ENCODE assay signal across 4 worm cellular contexts in the genomic region with DNA sequence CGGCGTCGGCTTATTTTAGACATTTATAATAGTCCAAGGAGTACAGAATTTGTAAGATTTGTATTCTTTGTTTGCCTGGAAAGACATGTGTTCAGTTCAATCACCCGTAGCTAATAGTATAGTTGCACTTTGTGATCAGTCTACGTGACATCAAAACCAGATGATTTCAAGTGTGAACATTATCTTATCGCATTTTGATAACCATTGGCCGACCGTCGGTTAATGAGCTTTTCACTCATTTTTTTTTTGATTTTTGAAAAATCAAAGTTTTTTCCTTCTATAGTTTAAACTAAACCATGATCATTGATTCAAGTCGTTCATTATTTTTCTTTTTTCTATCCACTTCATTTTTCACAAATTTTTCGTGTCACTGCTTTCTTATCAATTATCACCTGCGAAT.
TF ChIP-seq lines count a peak whose summit lies in the region.

No protein-coding gene starts in this region.

TF ChIP-seq in whole organism, L1 larva, 84 proteins besides CTCF, POLR2A, EP300 and RAD21:
- TF ChIP-seq elt-2 (tag; optimal IDR thresholded peaks at IDR 0.05; lab: Kevin White, UChicago), result peak; percentile 82
- no peak for TF ChIP-seq vab-15 (tag; optimal IDR thresholded peaks at IDR 0.05; lab: Kevin White, UChicago)

TF ChIP-seq in whole organism, L2 larva, 48 proteins besides CTCF, POLR2A, EP300 and RAD21:
- TF ChIP-seq blmp-1 (tag; optimal IDR thresholded peaks at IDR 0.05; lab: Kevin White, UChicago; ENCODE audit: insufficient read depth) (no peak), sma-9 (GFP tag; optimal IDR thresholded peaks at IDR 0.05; lab: Kevin White, UChicago) (peak; percentile 83), sma-9 (tag; optimal IDR thresholded peaks at IDR 0.05; lab: Kevin White, UChicago) (no peak), fos-1 (tag; optimal IDR thresholded peaks at IDR 0.05; lab: Kevin White, UChicago) (peak; percentile 56), F13H6.1 (tag; optimal IDR thresholded peaks at IDR 0.05; lab: Kevin White, UChicago) (peak; percentile 16)

TF ChIP-seq in whole organism, L3 larva, 47 proteins besides CTCF, POLR2A, EP300 and RAD21:
- TF ChIP-seq pqm-1 (tag; optimal IDR thresholded peaks at IDR 0.05; lab: Kevin White, UChicago) (peak; percentile 84), tbx-2 (tag; optimal IDR thresholded peaks at IDR 0.05; lab: Kevin White, UChicago) (no peak), skn-1 (tag; optimal IDR thresholded peaks at IDR 0.05; lab: Kevin White, UChicago) (no peak), ZK546.5 (tag; optimal IDR thresholded peaks at IDR 0.05; lab: Kevin White, UChicago) (no peak), ztf-4 (tag; optimal IDR thresholded peaks at IDR 0.05; lab: Kevin White, UChicago) (no peak), pha-4 (tag; optimal IDR thresholded peaks at IDR 0.05; lab: Kevin White, UChicago) (no peak), fkh-10 (GFP tag; optimal IDR thresholded peaks at IDR 0.05; lab: Kevin White, UChicago) (no peak), ceh-82 (tag; optimal IDR thresholded peaks at IDR 0.05; lab: Kevin White, UChicago) (no peak), elt-2 (tag; optimal IDR thresholded peaks at IDR 0.05; lab: Kevin White, UChicago) (peak; percentile 90)

TF ChIP-seq in whole organism, L4 larva, 104 proteins besides CTCF, POLR2A, EP300 and RAD21:
- TF ChIP-seq vab-7 (GFP tag; IDR thresholded peaks at IDR 0.05; lab: Robert Waterston, UW) (no peak), ama-1 (optimal IDR thresholded peaks at IDR 0.05; lab: Kevin White, UChicago) (no peak), dmd-6 (GFP tag; IDR thresholded peaks at IDR 0.05; lab: Robert Waterston, UW) (peak; percentile 61), unc-62 (GFP tag; optimal IDR thresholded peaks at IDR 0.05 in 1 of 2; lab: Kevin White, UChicago) (peak in 1 of 2 experiments; percentile 66), unc-62 (tag; optimal IDR thresholded peaks at IDR 0.05; lab: Kevin White, UChicago) (no peak), hlh-30 (tag; optimal IDR thresholded peaks at IDR 0.05; lab: Kevin White, UChicago; ENCODE audit: insufficient read depth) (peak; percentile 65), mdl-1 (tag; optimal IDR thresholded peaks at IDR 0.05; lab: Kevin White, UChicago) (peak in 1 of 2 experiments; percentile 53), nhr-111 (GFP tag; optimal IDR thresholded peaks at IDR 0.05; lab: Kevin White, UChicago) (no peak), sdz-12 (GFP tag; optimal IDR thresholded peaks at IDR 0.05; lab: Kevin White, UChicago) (no peak), nhr-28 (tag; optimal IDR thresholded peaks at IDR 0.05; lab: Kevin White, UChicago) (peak; percentile 77), lsy-2 (tag; optimal IDR thresholded peaks at IDR 0.05; lab: Kevin White, UChicago) (no peak), hif-1 (tag; optimal IDR thresholded peaks at IDR 0.05; lab: Kevin White, UChicago) (peak in 1 of 2 experiments; percentile 25), dve-1 (tag; optimal IDR thresholded peaks at IDR 0.05; lab: Kevin White, UChicago; ENCODE audit: insufficient read depth) (peak; percentile 44), fos-1 (tag; optimal IDR thresholded peaks at IDR 0.05; lab: Kevin White, UChicago) (no peak), fkh-10 (GFP tag; optimal IDR thresholded peaks at IDR 0.05; lab: Kevin White, UChicago) (no peak), ceh-82 (tag; optimal IDR thresholded peaks at IDR 0.05; lab: Kevin White, UChicago) (no peak), nhr-77 (tag; optimal IDR thresholded peaks at IDR 0.05; lab: Kevin White, UChicago) (peak; percentile 8), nhr-42 (GFP tag; IDR thresholded peaks at IDR 0.05; lab: Robert Waterston, UW) (no peak), hlh-11 (tag; optimal IDR thresholded peaks at IDR 0.05; lab: Kevin White, UChicago) (peak; percentile 49), pqm-1 (tag; optimal IDR thresholded peaks at IDR 0.05; lab: Kevin White, UChicago) (peak; percentile 63)

Comparison
In these comparisons a context has a peak if more than half of its experiments do, and no peak if none do; other contexts are left out.
1. Of the 29 proteins assayed by ChIP-seq in both whole organism, L4 larva and whole organism, L1 larva: peak only in whole organism, L4 larva: nhr-28, nhr-77 and pqm-1; only in whole organism, L1 larva: none; in both: none; in neither: 24; mixed calls (peak in some experiments, not most) for 2.